Fruit fly (Drosophila melanogaster) S2 (cell line): ENCODE data around the gene CG11626.

ENCODE experiments used
- CG8478 ChIP-seq: fragments of >200 bp; optimal IDR thresholded peaks from 2 replicates; lab custom pipeline; 2018
- CTCF ChIP-seq, 2 experiments: fragments of >200 bp; optimal IDR thresholded peaks; 2 replicates each; lab custom pipeline; 2018

- TF ChIP-seq CTCF (optimal IDR thresholded peaks at IDR 0.05; lab: Kevin White, UChicago) = no peak
- TF ChIP-seq CG8478 (lab: Kevin White, UChicago) = no peak
Measured at dm6 chr3R:19387608-19388007, 21.1 kb upstream of the CG11626 start, which contains the start of gene CG3734.
